Worm (Caenorhabditis elegans): Measurements from ENCODE around the gene R07B1.5.

R07B1.5 gene

ce11 chrX:9851745-9852330 is 11.5 kb upstream of the R07B1.5 start, which contains the start of gene lec-7:
Gene lec-7, plus strand, starts transcription at chrX:9852041.
- peak; percentile 46 for TF ChIP-seq nhr-80 (tag; optimal IDR thresholded peaks at IDR 0.05)
- no peak for TF ChIP-seq F39B2.1 (GFP tag; IDR thresholded peaks at IDR 0.05)
- peak; percentile 53 for TF ChIP-seq pha-4 (tag; optimal IDR thresholded peaks at IDR 0.05)

- TF ChIP-seq F33H1.4 (GFP tag; IDR thresholded peaks at IDR 0.05) (no peak), pha-4 (tag; optimal IDR thresholded peaks at IDR 0.05) (no peak), mcd-1 (GFP tag; IDR thresholded peaks at IDR 0.05) (no peak), lin-26 (GFP tag; IDR thresholded peaks at IDR 0.05) (no peak), F22D6.2 (tag; optimal IDR thresholded peaks at IDR 0.05) (no peak), ceh-58 (GFP tag; IDR thresholded peaks at IDR 0.05) (no peak), dpl-1 (GFP tag; optimal IDR thresholded peaks at IDR 0.05) (no peak), aptf-2 (GFP tag; conservative IDR thresholded peaks at IDR 0.05) (no peak), aptf-3 (GFP tag; IDR thresholded peaks at IDR 0.05) (no peak), lag-1 (GFP tag; IDR thresholded peaks at IDR 0.05) (no peak), lsl-1 (GFP tag; optimal IDR thresholded peaks at IDR 0.05) (no peak)
Measured at ce11 chrX:9856618-9857017, 6.8 kb upstream of the R07B1.5 start, which contains the start of gene R07B1.11. Gene R07B1.11, plus strand, starts transcription at chrX:9856918.

ce11 chrX:9858069-9858468 is 5.3 kb upstream of the R07B1.5 start, which contains the start of gene scav-5:
Gene scav-5, plus strand, starts transcription at chrX:9858365.
- TF ChIP-seq zim-3 (tag; optimal IDR thresholded peaks at IDR 0.05) (no peak), B0035.1 (tag; optimal IDR thresholded peaks at IDR 0.05) (no peak), nhr-80 (tag; optimal IDR thresholded peaks at IDR 0.05) (peak; percentile 84), C06A6.2 (GFP tag; conservative IDR thresholded peaks at IDR 0.05) (no peak), snpc-4 (GFP tag; optimal IDR thresholded peaks at IDR 0.05) (no peak), snpc-4 (tag; optimal IDR thresholded peaks at IDR 0.05) (no peak), lin-35 (GFP tag; optimal IDR thresholded peaks at IDR 0.05) (no peak), hmg-1.2 (GFP tag; IDR thresholded peaks at IDR 0.05) (no peak), lin-54 (GFP tag; optimal IDR thresholded peaks at IDR 0.05) (no peak), snpc-1.1 (tag; optimal IDR thresholded peaks at IDR 0.05; ENCODE audit: insufficient read depth) (no peak), ets-4 (GFP tag; optimal IDR thresholded peaks at IDR 0.05) (peak; percentile 3), ceh-91 (GFP tag; IDR thresholded peaks at IDR 0.05) (no peak)

ce11 chrX:9866355-9866754 is 3.0 kb downstream of the R07B1.5 start, which contains the start of gene R07B1.6:
Gene R07B1.6, plus strand, starts transcription at chrX:9866655.
- TF ChIP-seq snpc-3.4 (tag; optimal IDR thresholded peaks at IDR 0.05) (no peak), athp-1 (tag; optimal IDR thresholded peaks at IDR 0.05) (no peak), K12H6.12 (tag; optimal IDR thresholded peaks at IDR 0.05) (no peak), F49E8.2 (tag; optimal IDR thresholded peaks at IDR 0.05; ENCODE audit: insufficient read depth) (no peak), T26A5.8 (tag; optimal IDR thresholded peaks at IDR 0.05) (no peak), attf-5 (GFP tag; optimal IDR thresholded peaks at IDR 0.05) (no peak), nfyb-1 (GFP tag; IDR thresholded peaks at IDR 0.05) (no peak), hrde-1 (tag; optimal IDR thresholded peaks at IDR 0.05; ENCODE audit: borderline replicate concordance) (no peak), let-607 (tag; optimal IDR thresholded peaks at IDR 0.05) (no peak), ztf-25 (GFP tag; IDR thresholded peaks at IDR 0.05) (no peak), lsy-27 (tag; optimal IDR thresholded peaks at IDR 0.05; ENCODE audit: borderline replicate concordance, insufficient read depth) (no peak), dpl-1 (GFP tag; optimal IDR thresholded peaks at IDR 0.05) (no peak), chd-7 (tag; optimal IDR thresholded peaks at IDR 0.05) (no peak), Y53G8AR.9 (GFP tag; conservative IDR thresholded peaks at IDR 0.05) (no peak), egrh-3 (GFP tag; IDR thresholded peaks at IDR 0.05) (no peak), dox-1 (GFP tag; IDR thresholded peaks at IDR 0.05) (no peak)

All from whole organism, young adult.